Worm (Caenorhabditis elegans) whole organism, young adult: ENCODE results near the gene twk-35.

ENCODE experiments used
- B0019.2 ChIP-seq: fragments of 200-800 bp; sonication (Bioruptor generic); conservative IDR thresholded peaks from 2 replicates; pipeline ENCODE4 v1.3.6; 2022; ENCODE audit warnings: missing genetic modification reagents, missing genetic modification characterization, missing compliant biosample characterization
- B0336.3 ChIP-seq: fragments of 200-800 bp; sonication (Bioruptor generic); IDR thresholded peaks from 2 replicates; pipeline ENCODE4 v1.3.6; 2022; ENCODE audit warnings: missing genetic modification characterization, missing compliant biosample characterization
- C06A6.2 ChIP-seq: fragments of 200-800 bp; sonication (Bioruptor generic); conservative IDR thresholded peaks from 2 replicates; pipeline ENCODE4 v1.3.6; 2022; ENCODE audit warnings: missing genetic modification characterization, missing compliant biosample characterization
- F37B4.10 ChIP-seq: fragments of 200-800 bp; sonication (Bioruptor generic); IDR thresholded peaks from 2 replicates; pipeline ENCODE4 v1.3.6; 2022; ENCODE audit warnings: missing genetic modification characterization, missing compliant biosample characterization
- F49E8.2 ChIP-seq: sonication (generic microtip); optimal IDR thresholded peaks from 3 replicates; lab custom pipeline; 2017; ENCODE audit warnings: missing genetic modification characterization, mild to moderate bottlenecking, missing compliant biosample characterization, antibody characterized with exemption, moderate library complexity; ENCODE audit not compliant: insufficient read depth
- F52B5.7 ChIP-seq: sonication (generic microtip); optimal IDR thresholded peaks from 2 replicates; lab custom pipeline; 2016; ENCODE audit warnings: mild to moderate bottlenecking, missing genetic modification characterization, missing compliant biosample characterization
- F55B11.4 ChIP-seq: sonication (generic microtip); optimal IDR thresholded peaks from 2 replicates; lab custom pipeline; 2016; ENCODE audit warnings: missing compliant biosample characterization, missing genetic modification characterization, borderline replicate concordance; ENCODE audit not compliant: insufficient read depth
- K12H6.12 ChIP-seq: fragments of 200-800 bp; sonication (Bioruptor generic); optimal IDR thresholded peaks from 2 replicates; lab custom pipeline; 2018; ENCODE audit warnings: mild to moderate bottlenecking, missing genetic modification characterization, missing compliant biosample characterization
- T26A5.8 ChIP-seq: sonication (generic microtip); optimal IDR thresholded peaks from 2 replicates; lab custom pipeline; 2016; ENCODE audit warnings: missing genetic modification characterization, missing compliant biosample characterization
- Y53F4B.3 ChIP-seq: fragments of 200-800 bp; sonication (Bioruptor generic); IDR thresholded peaks from 2 replicates; pipeline ENCODE4 v1.3.6; 2022; ENCODE audit warnings: missing genetic modification reagents, missing genetic modification characterization, missing compliant biosample characterization
- Y53G8AR.9 ChIP-seq: fragments of 200-800 bp; sonication (Bioruptor generic); conservative IDR thresholded peaks from 2 replicates; pipeline ENCODE4 v1.3.6; 2022; ENCODE audit warnings: missing genetic modification reagents, missing genetic modification characterization, missing compliant biosample characterization
- Y79H2A.3 ChIP-seq: fragments of 200-800 bp; sonication (Bioruptor generic); conservative IDR thresholded peaks from 2 replicates; pipeline ENCODE4 v1.3.6; 2022; ENCODE audit warnings: missing genetic modification reagents, missing genetic modification characterization, missing compliant biosample characterization
- Y95B8A.8 ChIP-seq: fragments of 200-800 bp; sonication (Bioruptor generic); IDR thresholded peaks from 2 replicates; pipeline ENCODE4 v1.3.6; 2022; ENCODE audit warnings: missing genetic modification reagents, missing genetic modification characterization, missing compliant biosample characterization
- aptf-2 ChIP-seq: fragments of 200-800 bp; sonication (Bioruptor generic); conservative IDR thresholded peaks from 2 replicates; pipeline ENCODE4 v1.3.6; 2022; ENCODE audit warnings: missing genetic modification reagents, missing genetic modification characterization, missing compliant biosample characterization
- aptf-3 ChIP-seq: fragments of 200-800 bp; sonication (Bioruptor generic); IDR thresholded peaks from 2 replicates; pipeline ENCODE4 v1.3.6; 2022; ENCODE audit warnings: missing genetic modification characterization, missing compliant biosample characterization
- atf-7 ChIP-seq: sonication (generic microtip); optimal IDR thresholded peaks from 2 replicates; lab custom pipeline; 2017; ENCODE audit warnings: mild to moderate bottlenecking, missing genetic modification characterization, missing compliant biosample characterization
- bed-1 ChIP-seq: fragments of 200-800 bp; sonication (Bioruptor generic); IDR thresholded peaks from 2 replicates; pipeline ENCODE4 v1.3.6; 2022; ENCODE audit warnings: missing genetic modification reagents, missing genetic modification characterization, missing compliant biosample characterization
- ceh-58 ChIP-seq: fragments of 200-800 bp; sonication (Bioruptor generic); IDR thresholded peaks from 2 replicates; pipeline ENCODE4 v1.3.6; 2022; ENCODE audit warnings: missing genetic modification characterization, missing compliant biosample characterization
- ceh-79 ChIP-seq: sonication (generic microtip); optimal IDR thresholded peaks from 2 replicates; lab custom pipeline; 2017; ENCODE audit warnings: mild to moderate bottlenecking, missing genetic modification characterization, missing compliant biosample characterization
- ceh-91 ChIP-seq: fragments of 200-800 bp; sonication (Bioruptor generic); IDR thresholded peaks from 2 replicates; pipeline ENCODE4 v1.3.6; 2022; ENCODE audit warnings: missing genetic modification reagents, missing genetic modification characterization, missing compliant biosample characterization
- chd-7 ChIP-seq: sonication (generic microtip); optimal IDR thresholded peaks from 2 replicates; lab custom pipeline; 2016; ENCODE audit warnings: mild to moderate bottlenecking, missing genetic modification characterization, moderate library complexity, missing compliant biosample characterization
- dox-1 ChIP-seq: fragments of 200-800 bp; sonication (Bioruptor generic); IDR thresholded peaks from 2 replicates; pipeline ENCODE4 v1.3.6; 2022; ENCODE audit warnings: missing genetic modification reagents, missing genetic modification characterization, missing compliant biosample characterization
- dpff-1 ChIP-seq: sonication (generic microtip); optimal IDR thresholded peaks from 2 replicates; lab custom pipeline; 2017; ENCODE audit warnings: mild to moderate bottlenecking, missing genetic modification characterization, missing compliant biosample characterization
- efl-1 ChIP-seq: fragments of 150-350 bp; optimal IDR thresholded peaks from 2 replicates; lab custom pipeline; 2014; ENCODE audit warnings: missing biosample characterization, missing genetic modification reagents, missing genetic modification characterization
- him-1 ChIP-seq: sonication (generic microtip); optimal IDR thresholded peaks from 2 replicates; lab custom pipeline; 2016; ENCODE audit warnings: missing genotype, missing genetic modification reagents, missing genetic modification characterization, missing compliant biosample characterization
- hlh-12 ChIP-seq: sonication (generic microtip); optimal IDR thresholded peaks from 2 replicates; lab custom pipeline; 2016; ENCODE audit warnings: missing genetic modification characterization, missing compliant biosample characterization
- hmg-1.2 ChIP-seq: fragments of 200-800 bp; sonication (Bioruptor generic); IDR thresholded peaks from 2 replicates; pipeline ENCODE4 v1.3.6; 2022; ENCODE audit warnings: missing genetic modification reagents, missing genetic modification characterization, missing compliant biosample characterization
- hrde-1 ChIP-seq: sonication (generic microtip); optimal IDR thresholded peaks from 2 replicates; lab custom pipeline; 2016; ENCODE audit warnings: missing genetic modification characterization, mild to moderate bottlenecking, missing compliant biosample characterization, moderate library complexity, missing genotype, missing genetic modification reagents, borderline replicate concordance
- lin-26 ChIP-seq: fragments of 200-800 bp; sonication (Bioruptor generic); IDR thresholded peaks from 2 replicates; pipeline ENCODE4 v1.3.6; 2022; ENCODE audit warnings: missing genetic modification reagents, missing genetic modification characterization, missing compliant biosample characterization
- lin-54 ChIP-seq: fragments of 200-800 bp; sonication (Bioruptor generic); optimal IDR thresholded peaks from 2 replicates; lab custom pipeline; 2018; ENCODE audit warnings: mild to moderate bottlenecking, missing genetic modification characterization, missing compliant biosample characterization
- madf-10 ChIP-seq: sonication (generic microtip); optimal IDR thresholded peaks from 2 replicates; lab custom pipeline; 2016; ENCODE audit warnings: mild to moderate bottlenecking, missing genetic modification characterization, missing compliant biosample characterization
- madf-3 ChIP-seq: fragments of 200-800 bp; sonication (Bioruptor generic); IDR thresholded peaks from 2 replicates; pipeline ENCODE4 v1.3.6; 2022; ENCODE audit warnings: missing genetic modification reagents, missing genetic modification characterization, missing compliant biosample characterization
- madf-6 ChIP-seq: fragments of 200-800 bp; sonication (Bioruptor generic); IDR thresholded peaks from 2 replicates; pipeline ENCODE4 v1.3.6; 2022; ENCODE audit warnings: missing genetic modification reagents, missing genetic modification characterization, missing compliant biosample characterization
- nfya-1 ChIP-seq: sonication (generic microtip); optimal IDR thresholded peaks from 2 replicates; lab custom pipeline; 2017; ENCODE audit warnings: antibody characterized with exemption, missing compliant biosample characterization, missing genetic modification characterization, borderline replicate concordance; ENCODE audit not compliant: insufficient read depth
- nfya-2 ChIP-seq: fragments of 200-800 bp; sonication (Bioruptor generic); IDR thresholded peaks from 2 replicates; pipeline ENCODE4 v1.3.6; 2022; ENCODE audit warnings: missing genetic modification reagents, missing genetic modification characterization, missing compliant biosample characterization
- nhr-179 ChIP-seq: sonication (generic microtip); optimal IDR thresholded peaks from 2 replicates; lab custom pipeline; 2016; ENCODE audit warnings: mild to moderate bottlenecking, missing genetic modification characterization, missing compliant biosample characterization
- rcor-1 ChIP-seq: fragments of 200-800 bp; sonication (Bioruptor generic); IDR thresholded peaks from 2 replicates; pipeline ENCODE4 v1.3.6; 2022; ENCODE audit warnings: missing genetic modification reagents, missing genetic modification characterization, missing compliant biosample characterization
- rec-8 ChIP-seq, 2 experiments: sonication (generic microtip); optimal IDR thresholded peaks; 2 replicates each; lab custom pipeline; 2016; ENCODE audit warnings: mild to moderate bottlenecking in 2 of 2, missing genetic modification characterization in 2 of 2, missing genetic modification reagents in 2 of 2, missing genotype in 2 of 2, missing biosample characterization in 1 of 2, missing compliant biosample characterization in 1 of 2, moderate library complexity in 1 of 2
- rpc-1 ChIP-seq, 2 experiments: fragments of 150-350 bp in 1 of 2; sonication (generic microtip) in 1 of 2; optimal IDR thresholded peaks; 2 replicates each; lab custom pipeline; 2014 to 2018; ENCODE audit warnings: missing biosample characterization in 1 of 2, missing genetic modification characterization in 1 of 2, missing genetic modification reagents in 1 of 2, missing genotype in 1 of 2
- snpc-1.3 ChIP-seq: sonication (generic microtip); optimal IDR thresholded peaks from 2 replicates; lab custom pipeline; 2017; ENCODE audit warnings: missing genetic modification characterization, mild to moderate bottlenecking, missing compliant biosample characterization, antibody characterized with exemption, moderate library complexity, missing genotype, missing genetic modification reagents; ENCODE audit not compliant: insufficient read depth
- tbp1 ChIP-seq: fragments of 200-800 bp; sonication (Bioruptor generic); optimal IDR thresholded peaks from 2 replicates; lab custom pipeline; 2018; ENCODE audit warnings: mild to moderate bottlenecking, missing genetic modification characterization, missing compliant biosample characterization
- tbx-9 ChIP-seq: sonication (generic microtip); optimal IDR thresholded peaks from 2 replicates; lab custom pipeline; 2016; ENCODE audit warnings: borderline replicate concordance, missing genetic modification characterization, inconsistent platforms, missing compliant biosample characterization
- unc-130 ChIP-seq: sonication (generic microtip); optimal IDR thresholded peaks from 2 replicates; lab custom pipeline; 2016; ENCODE audit warnings: missing genetic modification reagents, missing genetic modification characterization, missing compliant biosample characterization
- zfh-2 ChIP-seq: fragments of 200-800 bp; sonication (Bioruptor generic); conservative IDR thresholded peaks from 2 replicates; pipeline ENCODE4 v1.3.6; 2022; ENCODE audit warnings: missing genetic modification reagents, missing genetic modification characterization, missing compliant biosample characterization
- ztf-6 ChIP-seq: fragments of 200-800 bp; sonication (Bioruptor generic); IDR thresholded peaks from 2 replicates; pipeline ENCODE4 v1.3.6; 2022; ENCODE audit warnings: missing genetic modification reagents, missing genetic modification characterization, missing compliant biosample characterization

Gene twk-35

DNA sequence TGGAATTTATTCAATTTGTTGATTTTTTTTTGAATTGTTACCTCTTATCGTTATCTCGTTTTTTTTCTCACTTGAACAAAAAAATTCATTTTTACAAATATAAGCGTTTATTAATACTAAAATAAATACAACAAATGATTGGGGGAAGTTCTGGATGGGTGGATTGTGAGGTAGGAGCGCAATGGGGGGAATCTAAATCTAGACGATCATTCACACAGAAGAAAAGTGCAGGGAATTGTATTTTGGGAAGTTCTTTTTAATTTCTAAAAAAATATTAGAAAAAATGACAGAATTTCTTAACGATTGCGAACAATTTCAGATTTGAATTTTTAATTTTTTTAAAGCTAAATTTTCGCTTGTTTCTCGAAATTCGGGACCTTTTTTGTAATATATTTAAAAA is 21.3 kb upstream of the twk-35 start (continued):
- peak; percentile 50 for TF ChIP-seq him-1 (tag; lab: Kevin White, UChicago)
- no peak for TF ChIP-seq rcor-1 (GFP tag; lab: Robert Waterston, UW)
- no peak for TF ChIP-seq ztf-6 (GFP tag; lab: Robert Waterston, UW)
- no peak for TF ChIP-seq madf-3 (GFP tag; lab: Robert Waterston, UW)
- no peak for TF ChIP-seq madf-10 (tag; lab: Kevin White, UChicago)
- no peak for TF ChIP-seq nfya-1 (tag; lab: Kevin White, UChicago)
- 0 out of 2 replicates have a peak, but pooled peaks have one; percentile 12 for TF ChIP-seq lin-26 (GFP tag; lab: Robert Waterston, UW)
- TF ChIP-seq B0336.3 (GFP tag; lab: Robert Waterston, UW): peak; percentile 27; the same call in 1 of the 2 replicates
- no peak for TF ChIP-seq T26A5.8
- no peak for TF ChIP-seq rpc-1 (optimal IDR thresholded peaks at IDR 0.05; lab: Kevin White, UChicago)
- no peak for TF ChIP-seq rpc-1 (tag; optimal IDR thresholded peaks at IDR 0.05; lab: Kevin White, UChicago)
- no peak for TF ChIP-seq F55B11.4 (tag; lab: Kevin White, UChicago)
- no peak for TF ChIP-seq Y53G8AR.9
- no peak for TF ChIP-seq zfh-2 (GFP tag; lab: Robert Waterston, UW)
- TF ChIP-seq hmg-1.2: no peak
- no peak for TF ChIP-seq K12H6.12 (tag; lab: Kevin White, UChicago)
- TF ChIP-seq F52B5.7 (tag; lab: Kevin White, UChicago): no peak
- TF ChIP-seq tbx-9 (tag; lab: Kevin White, UChicago): no peak
- no peak for TF ChIP-seq atf-7
- peak; percentile 2 for TF ChIP-seq unc-130 (GFP tag; lab: Kevin White, UChicago)
- TF ChIP-seq aptf-3 (GFP tag; lab: Robert Waterston, UW): no peak
- no peak for TF ChIP-seq dox-1 (GFP tag; lab: Robert Waterston, UW)
- TF ChIP-seq Y95B8A.8 (GFP tag; lab: Robert Waterston, UW): 0 out of 2 replicates have a peak, but pooled peaks have one; percentile 13
- no peak for TF ChIP-seq snpc-1.3 (tag; lab: Kevin White, UChicago)
- TF ChIP-seq C06A6.2 (GFP tag; lab: Robert Waterston, UW): no peak
- TF ChIP-seq ceh-91: no peak
- no peak for TF ChIP-seq Y79H2A.3
- TF ChIP-seq B0019.2 (GFP tag; lab: Robert Waterston, UW): no peak

DNA sequence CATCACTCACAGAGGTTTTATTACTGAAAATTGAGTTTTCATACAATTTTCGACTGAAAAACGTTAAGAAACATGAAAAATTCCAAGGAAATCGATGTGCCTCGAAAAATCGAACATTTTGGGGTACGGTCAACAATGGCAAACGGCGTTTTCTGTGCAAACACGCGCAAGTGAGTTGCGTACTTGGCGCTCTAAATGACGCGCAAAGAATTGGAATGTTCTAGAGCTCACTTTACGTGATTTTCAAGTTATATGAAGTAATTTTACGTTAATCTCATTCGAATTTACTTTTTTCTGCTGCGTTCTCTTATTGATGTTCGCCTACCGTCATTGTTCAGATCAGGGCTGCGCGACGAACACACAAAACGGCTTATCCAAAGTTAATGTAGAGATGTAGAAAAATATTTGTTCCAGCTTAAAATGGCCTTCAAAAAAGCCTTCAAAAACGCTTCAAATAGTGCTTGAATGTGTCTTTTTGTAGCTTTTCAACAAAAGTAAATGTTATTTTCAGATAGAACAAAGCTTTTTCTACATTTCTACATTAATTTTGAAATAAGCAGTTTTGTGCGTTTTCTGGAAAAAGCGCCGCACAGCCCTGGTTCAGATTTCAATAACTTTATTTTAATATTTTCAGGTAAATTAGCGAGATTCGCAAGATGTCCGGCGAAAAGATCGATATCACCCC is 17.1 kb upstream of the twk-35 start, which contains the start of the genes F31D4.2 and fkb-6:
Gene F31D4.2, minus strand, starts transcription at position 23 of the 685 bp plus-strand sequence.
Gene fkb-6, plus strand, starts transcription at position 635 of the 685 bp plus-strand sequence.
- TF ChIP-seq tbp1 (peak; percentile 58), F37B4.10 (GFP tag; lab: Robert Waterston, UW) (no peak), hrde-1 (no peak), chd-7 (tag; lab: Kevin White, UChicago) (no peak), T26A5.8 (no peak), madf-10 (tag; lab: Kevin White, UChicago) (peak; percentile 6), B0336.3 (GFP tag; lab: Robert Waterston, UW) (0 out of 2 replicates have a peak, but pooled peaks have one; percentile 23), madf-3 (GFP tag; lab: Robert Waterston, UW) (0 out of 2 replicates have a peak, but pooled peaks have one; percentile 25), ceh-79 (tag; lab: Kevin White, UChicago) (no peak), madf-6 (GFP tag; lab: Robert Waterston, UW) (peak; percentile 72), F49E8.2 (tag; lab: Kevin White, UChicago) (no peak), hlh-12 (tag; lab: Kevin White, UChicago) (no peak), Y53F4B.3 (no peak), nfya-2 (no peak), aptf-2 (no peak), hmg-1.2 (peak; percentile 50), dpff-1 (no peak), ceh-58 (GFP tag; lab: Robert Waterston, UW) (no peak), bed-1 (no peak), rec-8 (tag; optimal IDR thresholded peaks at IDR 0.05; lab: Kevin White, UChicago) (no peak), Y79H2A.3 (no peak), Y53G8AR.9 (peak; percentile 67), efl-1 (no peak), lin-54 (GFP tag; lab: Kevin White, UChicago) (peak; percentile 61), nhr-179 (tag; lab: Kevin White, UChicago) (no peak)
